Worm (Caenorhabditis elegans) whole organism, mixed stage, embryonic: Measurements from ENCODE around the gene gldi-4.

Experiments used
- nhr-237 ChIP-seq: fragments of 150-350 bp; optimal IDR thresholded peaks from 2 replicates; lab custom pipeline; 2014; ENCODE audit warnings: missing biosample characterization, missing genetic modification characterization
- ztf-11 ChIP-seq: fragments of 150-350 bp; optimal IDR thresholded peaks from 2 replicates; lab custom pipeline; 2014; ENCODE audit warnings: missing biosample characterization, missing genetic modification characterization

DNA sequence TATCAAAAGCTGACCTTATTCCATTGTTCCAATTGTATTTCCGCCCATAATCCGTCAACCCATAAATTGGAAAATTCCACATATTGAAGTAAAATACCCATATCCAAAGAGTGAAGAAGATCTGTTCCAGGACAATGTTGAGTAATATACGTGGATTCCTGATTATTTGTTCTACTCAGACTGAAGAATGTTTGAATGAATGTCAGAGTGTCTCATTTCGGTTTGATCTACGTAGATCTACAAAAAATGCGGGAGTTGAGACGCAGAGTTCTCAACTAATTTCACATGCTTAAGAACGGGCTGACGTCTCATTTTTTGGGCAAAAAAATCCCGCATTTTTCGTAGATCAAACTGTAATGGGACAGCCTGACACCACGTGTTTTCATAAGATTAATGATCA lies 45.0 kb upstream of the gldi-4 start, which contains the start of gene nhr-249:
- TF ChIP-seq ztf-11 (tag; lab: Kevin White, UChicago): no peak
- TF ChIP-seq nhr-237 (tag; lab: Kevin White, UChicago): no peak
